Worm (Caenorhabditis elegans) whole organism, L2 larva: ENCODE measurements around the gene aat-2.

Source experiments
- fos-1 ChIP-seq: fragments of 150-350 bp; optimal IDR thresholded peaks from 2 replicates; lab custom pipeline; 2014; ENCODE audit warnings: missing biosample characterization, missing genetic modification characterization
- lsy-2 ChIP-seq, 2 experiments: fragments of 150-350 bp in 1 of 2; sonication (generic microtip) in 1 of 2; optimal IDR thresholded peaks; 2 replicates each; lab custom pipeline; 2014 to 2017; ENCODE audit warnings: missing biosample characterization in 2 of 2, missing genetic modification characterization in 2 of 2
- mdl-1 ChIP-seq, 2 experiments: fragments of 150-350 bp in 1 of 2; sonication (generic microtip) in 1 of 2; optimal IDR thresholded peaks; 2 replicates each; lab custom pipeline; 2017; ENCODE audit warnings: missing biosample characterization in 2 of 2, missing genetic modification characterization in 2 of 2
- nhr-237 ChIP-seq: fragments of 150-350 bp; optimal IDR thresholded peaks from 2 replicates; lab custom pipeline; 2014; ENCODE audit warnings: missing biosample characterization, missing genetic modification characterization
- sma-3 ChIP-seq: sonication (generic microtip); optimal IDR thresholded peaks from 2 replicates; lab custom pipeline; 2016; ENCODE audit warnings: missing genetic modification reagents, missing genetic modification characterization, missing compliant biosample characterization

- TF ChIP-seq lsy-2 (tag; optimal IDR thresholded peaks at IDR 0.05; lab: Kevin White, UChicago) = peak in 1 of 2 experiments; percentile 63
- TF ChIP-seq sma-3 (GFP tag; lab: Kevin White, UChicago) = no peak
- TF ChIP-seq fos-1 (tag; lab: Kevin White, UChicago) = peak; percentile 34
- TF ChIP-seq nhr-237 (tag; lab: Kevin White, UChicago) = no peak
- TF ChIP-seq mdl-1 (tag; optimal IDR thresholded peaks at IDR 0.05; lab: Kevin White, UChicago) = no peak
Observed at ce11 chrV:9220444-9220843, 25.7 kb downstream of the aat-2 start.
